ENCODE assay signal across 1 fruit fly cellular context in genomic region chrX:3811340-3811788, dm6.
A peak's percentile ranks its signal among the peaks of the same experiment; 100 is the strongest.
TF ChIP-seq lines count a peak whose summit lies in the region.

ec (plus strand) TSS chrX:3811698.

TF ChIP-seq in whole organism, embryonic, 481 proteins besides CTCF, POLR2A, EP300 and RAD21 (continued from another document and continues in another):
- no peak for TF ChIP-seq NC2α (GFP tag; optimal IDR thresholded peaks at IDR 0.05; lab: Kevin White, UChicago)
- no peak for TF ChIP-seq dimm (GFP tag; IDR thresholded peaks at IDR 0.05; lab: Robert Waterston, UW)
- peak; percentile 52 for TF ChIP-seq her (GFP tag; optimal IDR thresholded peaks at IDR 0.05; lab: Kevin White, UChicago)
- no peak for TF ChIP-seq tio (GFP tag; optimal IDR thresholded peaks at IDR 0.05; lab: Kevin White, UChicago)
- TF ChIP-seq corto (GFP tag; optimal IDR thresholded peaks at IDR 0.05; lab: Kevin White, UChicago), result no peak
- TF ChIP-seq slbo (GFP tag; IDR thresholded peaks at IDR 0.05; lab: Robert Waterston, UW), result no peak
- TF ChIP-seq CG7963 (GFP tag; IDR thresholded peaks at IDR 0.05; lab: Robert Waterston, UW; ENCODE audit: partially characterized antibody), result no peak
- peak; percentile 66 for TF ChIP-seq Deaf1 (tag; optimal IDR thresholded peaks at IDR 0.05; lab: Kevin White, UChicago)
- no peak for TF ChIP-seq fru (optimal IDR thresholded peaks at IDR 0.05; lab: Kevin White, UChicago)
- no peak for TF ChIP-seq CG3726 (GFP tag; IDR thresholded peaks at IDR 0.05; lab: Robert Waterston, UW)
- peak; percentile 52 for TF ChIP-seq CG7987 (GFP tag; optimal IDR thresholded peaks at IDR 0.05; lab: Kevin White, UChicago)
- TF ChIP-seq ato (GFP tag; IDR thresholded peaks at IDR 0.05; lab: Robert Waterston, UW; ENCODE audit: partially characterized antibody), result peak; percentile 37; the same call in 1 of the 2 replicates
- no peak for TF ChIP-seq nerfin-2 (GFP tag; IDR thresholded peaks at IDR 0.05; lab: Robert Waterston, UW; ENCODE audit: partially characterized antibody)
- TF ChIP-seq cwo (GFP tag; optimal IDR thresholded peaks at IDR 0.05; lab: Kevin White, UChicago), result no peak
- TF ChIP-seq CG11398 (GFP tag; optimal IDR thresholded peaks at IDR 0.05; lab: Kevin White, UChicago), result no peak
- TF ChIP-seq CG9876 (GFP tag; optimal IDR thresholded peaks at IDR 0.05; lab: Kevin White, UChicago), result no peak
- TF ChIP-seq sqz (GFP tag; optimal IDR thresholded peaks at IDR 0.05; lab: Kevin White, UChicago), result no peak
- TF ChIP-seq salm (tag; optimal IDR thresholded peaks at IDR 0.05; lab: Kevin White, UChicago), result no peak
- no peak for TF ChIP-seq CG11456 (GFP tag; IDR thresholded peaks at IDR 0.05; lab: Robert Waterston, UW)
- no peak for TF ChIP-seq CG2120 (GFP tag; optimal IDR thresholded peaks at IDR 0.05; lab: Kevin White, UChicago)
- TF ChIP-seq Neu2 (GFP tag; optimal IDR thresholded peaks at IDR 0.05; lab: Kevin White, UChicago; ENCODE audit: borderline replicate concordance), result no peak
- TF ChIP-seq MTF-1 (GFP tag; optimal IDR thresholded peaks at IDR 0.05; lab: Kevin White, UChicago; ENCODE audit: borderline replicate concordance), result peak; percentile 51
- peak in 1 of 3 experiments; percentile 56 for TF ChIP-seq Stat92E (GFP tag; optimal IDR thresholded peaks at IDR 0.05; lab: Kevin White, UChicago)
- TF ChIP-seq CG17568 (GFP tag; optimal IDR thresholded peaks at IDR 0.05; lab: Kevin White, UChicago), result no peak
- peak; percentile 21; the same call in 1 of the 2 replicates for TF ChIP-seq Xrp1 (GFP tag; IDR thresholded peaks at IDR 0.05; lab: Robert Waterston, UW)
- no peak for TF ChIP-seq kay (GFP tag; optimal IDR thresholded peaks at IDR 0.05; lab: Kevin White, UChicago)
- no peak for TF ChIP-seq Dll (GFP tag; IDR thresholded peaks at IDR 0.05; lab: Robert Waterston, UW; ENCODE audit: partially characterized antibody)
- no peak for TF ChIP-seq CG3847 (GFP tag; IDR thresholded peaks at IDR 0.05; lab: Robert Waterston, UW)
- TF ChIP-seq pfk (GFP tag; optimal IDR thresholded peaks at IDR 0.05; lab: Kevin White, UChicago), result no peak
- TF ChIP-seq dmrt99B (tag; optimal IDR thresholded peaks at IDR 0.05; lab: Kevin White, UChicago), result no peak
- no peak for TF ChIP-seq z (GFP tag; IDR thresholded peaks at IDR 0.05; lab: Robert Waterston, UW)
- no peak for TF ChIP-seq Mrtf (GFP tag; IDR thresholded peaks at IDR 0.05; lab: Robert Waterston, UW)
- TF ChIP-seq MESR4 (GFP tag; optimal IDR thresholded peaks at IDR 0.05; lab: Kevin White, UChicago), result peak; percentile 2
- TF ChIP-seq Hr78 (GFP tag; optimal IDR thresholded peaks at IDR 0.05; lab: Kevin White, UChicago), result no peak
- TF ChIP-seq D19A (tag; optimal IDR thresholded peaks at IDR 0.05; lab: Kevin White, UChicago), result no peak
- TF ChIP-seq CG4328 (GFP tag; optimal IDR thresholded peaks at IDR 0.05; lab: Kevin White, UChicago), result no peak
- peak; percentile 47 for TF ChIP-seq CG3163 (GFP tag; optimal IDR thresholded peaks at IDR 0.05; lab: Kevin White, UChicago)
- TF ChIP-seq Doc3 (GFP tag; IDR thresholded peaks at IDR 0.05; lab: Robert Waterston, UW; ENCODE audit: partially characterized antibody), result no peak
- TF ChIP-seq CG6254 (GFP tag; optimal IDR thresholded peaks at IDR 0.05; lab: Kevin White, UChicago), result no peak
- peak; percentile 85 for TF ChIP-seq sens (GFP tag; lab: Kevin White, UChicago)
- peak; percentile 44 for TF ChIP-seq wek (GFP tag; optimal IDR thresholded peaks at IDR 0.05; lab: Kevin White, UChicago)
- TF ChIP-seq ac (GFP tag; optimal IDR thresholded peaks at IDR 0.05; lab: Kevin White, UChicago), result no peak
- peak in 1 of 2 experiments; percentile 10 for TF ChIP-seq Pdp1 (GFP tag; optimal IDR thresholded peaks at IDR 0.05; lab: Kevin White, UChicago)
- no peak for TF ChIP-seq p53 (GFP tag; optimal IDR thresholded peaks at IDR 0.05; lab: Kevin White, UChicago)
- TF ChIP-seq tup (GFP tag; optimal IDR thresholded peaks at IDR 0.05; lab: Kevin White, UChicago), result no peak
- TF ChIP-seq Nf-YA (GFP tag; IDR thresholded peaks at IDR 0.05; lab: Robert Waterston, UW), result no peak
- no peak for TF ChIP-seq toy (GFP tag; IDR thresholded peaks at IDR 0.05; lab: Robert Waterston, UW)
- TF ChIP-seq CG8290 (GFP tag; optimal IDR thresholded peaks at IDR 0.05; lab: Kevin White, UChicago), result peak; percentile 36
- TF ChIP-seq CG8290 (tag; optimal IDR thresholded peaks at IDR 0.05; lab: Kevin White, UChicago), result peak; percentile 25 to 69
- TF ChIP-seq crol (GFP tag; IDR thresholded peaks at IDR 0.05; lab: Robert Waterston, UW), result no peak
- TF ChIP-seq sima (GFP tag; optimal IDR thresholded peaks at IDR 0.05; lab: Kevin White, UChicago), result no peak
- TF ChIP-seq CG6791 (GFP tag; IDR thresholded peaks at IDR 0.05; lab: Robert Waterston, UW; ENCODE audit: partially characterized antibody), result peak; percentile 43; the same call in 1 of the 3 replicates
- no peak for TF ChIP-seq CG1792 (GFP tag; optimal IDR thresholded peaks at IDR 0.05; lab: Kevin White, UChicago)
- TF ChIP-seq CG12219 (GFP tag; optimal IDR thresholded peaks at IDR 0.05; lab: Kevin White, UChicago), result no peak
- no peak for TF ChIP-seq Drgx (GFP tag; IDR thresholded peaks at IDR 0.05; lab: Robert Waterston, UW)
- no peak for TF ChIP-seq Elba2 (GFP tag; optimal IDR thresholded peaks at IDR 0.05; lab: Kevin White, UChicago)
- peak; percentile 43 for TF ChIP-seq CG4707 (GFP tag; optimal IDR thresholded peaks at IDR 0.05; lab: Kevin White, UChicago)
- TF ChIP-seq NFAT (GFP tag; IDR thresholded peaks at IDR 0.05; lab: Robert Waterston, UW), result no peak
- TF ChIP-seq lbe (GFP tag; optimal IDR thresholded peaks at IDR 0.05; lab: Kevin White, UChicago), result no peak
- TF ChIP-seq wor (GFP tag; IDR thresholded peaks at IDR 0.05; lab: Robert Waterston, UW), result no peak
- peak; percentile 55 for TF ChIP-seq CG14710 (tag; optimal IDR thresholded peaks at IDR 0.05; lab: Kevin White, UChicago)
- TF ChIP-seq CkIIα-i1 (GFP tag; IDR thresholded peaks at IDR 0.05; lab: Robert Waterston, UW), result no peak
- TF ChIP-seq CG2202 (tag; optimal IDR thresholded peaks at IDR 0.05; lab: Kevin White, UChicago), result no peak
- TF ChIP-seq lola (GFP tag; optimal IDR thresholded peaks at IDR 0.05; lab: Kevin White, UChicago), result no peak
- TF ChIP-seq Dref (GFP tag; IDR thresholded peaks at IDR 0.05; lab: Robert Waterston, UW), result no peak
- no peak for TF ChIP-seq CG15479 (GFP tag; optimal IDR thresholded peaks at IDR 0.05; lab: Kevin White, UChicago)
- no peak for TF ChIP-seq mam (GFP tag; optimal IDR thresholded peaks at IDR 0.05; lab: Kevin White, UChicago)
- TF ChIP-seq kah (GFP tag; optimal IDR thresholded peaks at IDR 0.05; lab: Kevin White, UChicago), result peak; percentile 66
- TF ChIP-seq CG5245 (GFP tag; optimal IDR thresholded peaks at IDR 0.05; lab: Kevin White, UChicago), result no peak
- no peak for TF ChIP-seq ab (GFP tag; optimal IDR thresholded peaks at IDR 0.05; lab: Kevin White, UChicago)
- TF ChIP-seq HLH4C (GFP tag; IDR thresholded peaks at IDR 0.05; lab: Robert Waterston, UW; ENCODE audit: partially characterized antibody), result 0 out of 3 replicates have a peak, but pooled peaks have one; percentile 27
- TF ChIP-seq bowl (GFP tag; IDR thresholded peaks at IDR 0.05; lab: Robert Waterston, UW), result no peak
- no peak for TF ChIP-seq prd (optimal IDR thresholded peaks at IDR 0.05; lab: Kevin White, UChicago)
- 0 out of 3 replicates have a peak, but pooled peaks have one; percentile 24 for TF ChIP-seq prd (GFP tag; IDR thresholded peaks at IDR 0.05; lab: Robert Waterston, UW)
- TF ChIP-seq crp (GFP tag; optimal IDR thresholded peaks at IDR 0.05; lab: Kevin White, UChicago), result no peak
- TF ChIP-seq CG8944 (GFP tag; optimal IDR thresholded peaks at IDR 0.05; lab: Kevin White, UChicago), result no peak
- no peak for TF ChIP-seq ase (GFP tag; IDR thresholded peaks at IDR 0.05; lab: Robert Waterston, UW)
- TF ChIP-seq H2.0 (GFP tag; IDR thresholded peaks at IDR 0.05; lab: Robert Waterston, UW), result no peak
- TF ChIP-seq ftz-f1 (GFP tag; optimal IDR thresholded peaks at IDR 0.05; lab: Kevin White, UChicago), result peak; percentile 56
- TF ChIP-seq Sry-β (GFP tag; optimal IDR thresholded peaks at IDR 0.05; lab: Kevin White, UChicago), result no peak
- TF ChIP-seq CG7372 (GFP tag; IDR thresholded peaks at IDR 0.05; lab: Robert Waterston, UW), result no peak
- TF ChIP-seq Atf-2 (GFP tag; optimal IDR thresholded peaks at IDR 0.05; lab: Kevin White, UChicago), result no peak
- TF ChIP-seq CG10431 (GFP tag; optimal IDR thresholded peaks at IDR 0.05; lab: Kevin White, UChicago), result no peak
- no peak for TF ChIP-seq HLH54F (GFP tag; optimal IDR thresholded peaks at IDR 0.05; lab: Kevin White, UChicago)
- no peak for TF ChIP-seq Dip2 (GFP tag; IDR thresholded peaks at IDR 0.05; lab: Robert Waterston, UW)
- peak; percentile 37 for TF ChIP-seq lab (GFP tag; optimal IDR thresholded peaks at IDR 0.05; lab: Kevin White, UChicago)
- TF ChIP-seq HLH3B (GFP tag; IDR thresholded peaks at IDR 0.05; lab: Robert Waterston, UW), result no peak
- TF ChIP-seq ken (GFP tag; IDR thresholded peaks at IDR 0.05; lab: Robert Waterston, UW), result no peak
- TF ChIP-seq CG31441 (GFP tag; IDR thresholded peaks at IDR 0.05; lab: Robert Waterston, UW), result no peak; the same call in 1 of the 2 replicates
- TF ChIP-seq Bteb2 (GFP tag; optimal IDR thresholded peaks at IDR 0.05; lab: Kevin White, UChicago), result no peak
- TF ChIP-seq CG34422 (GFP tag; IDR thresholded peaks at IDR 0.05; lab: Robert Waterston, UW), result 0 out of 3 replicates have a peak, but pooled peaks have one; percentile 24
- TF ChIP-seq CG6272 (GFP tag; IDR thresholded peaks at IDR 0.05; lab: Robert Waterston, UW), result no peak
- TF ChIP-seq mld (GFP tag; IDR thresholded peaks at IDR 0.05; lab: Robert Waterston, UW; ENCODE audit: partially characterized antibody), result no peak
- TF ChIP-seq jumu (GFP tag; optimal IDR thresholded peaks at IDR 0.05; lab: Kevin White, UChicago), result no peak
- TF ChIP-seq CG8359 (GFP tag; optimal IDR thresholded peaks at IDR 0.05; lab: Kevin White, UChicago; ENCODE audit: borderline replicate concordance), result no peak
- TF ChIP-seq CG12769 (tag; optimal IDR thresholded peaks at IDR 0.05; lab: Kevin White, UChicago), result peak; percentile 38
- peak; percentile 74 for TF ChIP-seq pzg (GFP tag; optimal IDR thresholded peaks at IDR 0.05; lab: Kevin White, UChicago)
- TF ChIP-seq CG14014 (GFP tag; IDR thresholded peaks at IDR 0.05; lab: Robert Waterston, UW), result no peak
- no peak for TF ChIP-seq Ptx1 (GFP tag; IDR thresholded peaks at IDR 0.05; lab: Robert Waterston, UW)
- no peak for TF ChIP-seq CG30403 (GFP tag; optimal IDR thresholded peaks at IDR 0.05; lab: Kevin White, UChicago)
- peak; percentile 84 for TF ChIP-seq Ets97D (GFP tag; optimal IDR thresholded peaks at IDR 0.05; lab: Kevin White, UChicago)
- TF ChIP-seq CG7556 (GFP tag; optimal IDR thresholded peaks at IDR 0.05; lab: Kevin White, UChicago), result no peak
- TF ChIP-seq Lpt (GFP tag; optimal IDR thresholded peaks at IDR 0.05; lab: Kevin White, UChicago), result no peak
- peak; percentile 61 for TF ChIP-seq CG6765 (GFP tag; optimal IDR thresholded peaks at IDR 0.05; lab: Kevin White, UChicago)
- TF ChIP-seq Hmx (GFP tag; optimal IDR thresholded peaks at IDR 0.05; lab: Kevin White, UChicago), result no peak
- TF ChIP-seq BtbVII (GFP tag; optimal IDR thresholded peaks at IDR 0.05; lab: Kevin White, UChicago), result peak; percentile 42
- no peak for TF ChIP-seq yki (optimal IDR thresholded peaks at IDR 0.05; lab: Kevin White, UChicago)
- TF ChIP-seq CG11723 (GFP tag; optimal IDR thresholded peaks at IDR 0.05; lab: Kevin White, UChicago), result no peak
- peak; percentile 24 for TF ChIP-seq Meics (GFP tag; optimal IDR thresholded peaks at IDR 0.05; lab: Kevin White, UChicago)
- no peak for TF ChIP-seq cg (GFP tag; optimal IDR thresholded peaks at IDR 0.05; lab: Kevin White, UChicago)
- no peak for TF ChIP-seq CrebB (tag; optimal IDR thresholded peaks at IDR 0.05; lab: Kevin White, UChicago)
- peak; percentile 21; the same call in 1 of the 3 replicates for TF ChIP-seq zen2 (GFP tag; IDR thresholded peaks at IDR 0.05; lab: Robert Waterston, UW; ENCODE audit: partially characterized antibody)
- no peak for TF ChIP-seq Six4 (GFP tag; optimal IDR thresholded peaks at IDR 0.05; lab: Kevin White, UChicago)
- TF ChIP-seq CG2712 (tag; optimal IDR thresholded peaks at IDR 0.05; lab: Kevin White, UChicago), result peak; percentile 38
- no peak for TF ChIP-seq bcd (GFP tag; optimal IDR thresholded peaks at IDR 0.05; lab: Kevin White, UChicago)
- 0 out of 2 replicates have a peak, but pooled peaks have one; percentile 21 for TF ChIP-seq CG11247 (GFP tag; IDR thresholded peaks at IDR 0.05; lab: Robert Waterston, UW)
- no peak for TF ChIP-seq CG10366 (GFP tag; IDR thresholded peaks at IDR 0.05; lab: Robert Waterston, UW)
- TF ChIP-seq HHEX (GFP tag; optimal IDR thresholded peaks at IDR 0.05; lab: Kevin White, UChicago), result peak; percentile 36
- TF ChIP-seq gro (GFP tag; optimal IDR thresholded peaks at IDR 0.05; lab: Kevin White, UChicago), result no peak
- no peak for TF ChIP-seq CG4360 (GFP tag; IDR thresholded peaks at IDR 0.05; lab: Robert Waterston, UW)
- TF ChIP-seq CG8924 (tag; optimal IDR thresholded peaks at IDR 0.05; lab: Kevin White, UChicago), result peak; percentile 44
- TF ChIP-seq bigmax (GFP tag; optimal IDR thresholded peaks at IDR 0.05; lab: Kevin White, UChicago), result no peak
- TF ChIP-seq Doc2 (GFP tag; IDR thresholded peaks at IDR 0.05; lab: Robert Waterston, UW), result no peak
- TF ChIP-seq Myb (GFP tag; optimal IDR thresholded peaks at IDR 0.05; lab: Kevin White, UChicago), result peak; percentile 49
- no peak for TF ChIP-seq Ravus (GFP tag; IDR thresholded peaks at IDR 0.05; lab: Robert Waterston, UW)
- TF ChIP-seq ems (GFP tag; optimal IDR thresholded peaks at IDR 0.05; lab: Kevin White, UChicago), result no peak
- no peak for TF ChIP-seq CG12942 (GFP tag; optimal IDR thresholded peaks at IDR 0.05; lab: Kevin White, UChicago)
- TF ChIP-seq gem (tag; optimal IDR thresholded peaks at IDR 0.05; lab: Kevin White, UChicago), result no peak
- no peak for TF ChIP-seq sob (GFP tag; IDR thresholded peaks at IDR 0.05; lab: Robert Waterston, UW)
- no peak for TF ChIP-seq Spps (tag; optimal IDR thresholded peaks at IDR 0.05; lab: Kevin White, UChicago)
- TF ChIP-seq CG13624 (GFP tag; optimal IDR thresholded peaks at IDR 0.05; lab: Kevin White, UChicago), result no peak
- TF ChIP-seq pita (GFP tag; optimal IDR thresholded peaks at IDR 0.05; lab: Kevin White, UChicago), result peak; percentile 99
- peak; percentile 71; the same call in 1 of the 2 replicates for TF ChIP-seq vvl (GFP tag; IDR thresholded peaks at IDR 0.05; lab: Robert Waterston, UW)
- peak; percentile 4 for TF ChIP-seq pros (GFP tag; optimal IDR thresholded peaks at IDR 0.05; lab: Kevin White, UChicago)
- TF ChIP-seq CG1647 (GFP tag; optimal IDR thresholded peaks at IDR 0.05; lab: Kevin White, UChicago), result peak; percentile 2
